Worm (Caenorhabditis elegans) whole organism, L3 larva: ENCODE data around the gene cpt-6.

Experiments used
- R02D3.7 ChIP-seq: fragments of 150-350 bp; optimal IDR thresholded peaks from 2 replicates; lab custom pipeline; 2014; ENCODE audit warnings: missing biosample characterization, missing genetic modification characterization
- ZK546.5 ChIP-seq: sonication (generic microtip); optimal IDR thresholded peaks from 2 replicates; lab custom pipeline; 2017; ENCODE audit warnings: missing biosample characterization, missing genetic modification characterization
- aly-2 ChIP-seq: fragments of 150-350 bp; optimal IDR thresholded peaks from 2 replicates; lab custom pipeline; 2014; ENCODE audit warnings: missing biosample characterization, missing genetic modification characterization
- ama-1 ChIP-seq: fragments of 150-350 bp; optimal IDR thresholded peaks from 2 replicates; lab custom pipeline; 2018
- ceh-28 ChIP-seq: fragments of 150-350 bp; optimal IDR thresholded peaks from 2 replicates; lab custom pipeline; 2014; ENCODE audit warnings: missing biosample characterization, missing genetic modification reagents, missing genetic modification characterization
- ceh-82 ChIP-seq: fragments of 150-350 bp; optimal IDR thresholded peaks from 2 replicates; lab custom pipeline; 2014; ENCODE audit warnings: missing biosample characterization, missing genetic modification characterization
- ceh-9 ChIP-seq: sonication (generic microtip); optimal IDR thresholded peaks from 2 replicates; lab custom pipeline; 2018; ENCODE audit warnings: missing biosample characterization, missing genetic modification characterization
- daf-12 ChIP-seq: fragments of 150-350 bp; optimal IDR thresholded peaks from 2 replicates; lab custom pipeline; 2014; ENCODE audit warnings: missing biosample characterization, missing genetic modification reagents, missing genetic modification characterization
- egl-27 ChIP-seq: sonication (generic microtip); optimal IDR thresholded peaks from 4 replicates; lab custom pipeline; 2017; ENCODE audit warnings: missing biosample characterization, missing genetic modification reagents, missing genetic modification characterization
- egl-5 ChIP-seq: fragments of 150-350 bp; optimal IDR thresholded peaks from 2 replicates; lab custom pipeline; 2017; ENCODE audit warnings: missing biosample characterization, missing genetic modification reagents, missing genetic modification characterization, inconsistent platforms
- elt-2 ChIP-seq: sonication (generic microtip); optimal IDR thresholded peaks from 2 replicates; lab custom pipeline; 2016; ENCODE audit warnings: missing genetic modification reagents, mild to moderate bottlenecking, missing genetic modification characterization, missing compliant biosample characterization
- elt-3 ChIP-seq, 3 experiments: fragments of 150-350 bp in 1 of 3; sonication (generic microtip) in 2 of 3; optimal IDR thresholded peaks; 2 replicates in 2 of 3; 4 replicates in 1 of 3; lab custom pipeline; 2014 to 2017; ENCODE audit warnings: missing biosample characterization in 3 of 3, missing genetic modification characterization in 3 of 3
- eor-1 ChIP-seq, 2 experiments: fragments of 150-350 bp; optimal IDR thresholded peaks; 2 replicates each; lab custom pipeline; 2014 to 2018; ENCODE audit warnings: missing biosample characterization in 2 of 2, missing genetic modification characterization in 2 of 2
- fkh-10 ChIP-seq: sonication (generic microtip); optimal IDR thresholded peaks from 2 replicates; lab custom pipeline; 2017; ENCODE audit warnings: missing biosample characterization, missing genetic modification reagents, missing genetic modification characterization
- fkh-2 ChIP-seq: fragments of 150-350 bp; optimal IDR thresholded peaks from 2 replicates; lab custom pipeline; 2014; ENCODE audit warnings: missing biosample characterization, missing genetic modification reagents, missing genetic modification characterization
- fos-1 ChIP-seq: fragments of 150-350 bp; optimal IDR thresholded peaks from 2 replicates; lab custom pipeline; 2014; ENCODE audit warnings: missing biosample characterization, missing genetic modification characterization
- hmg-11 ChIP-seq: sonication (generic microtip); optimal IDR thresholded peaks from 2 replicates; lab custom pipeline; 2016; ENCODE audit warnings: missing genetic modification characterization, missing compliant biosample characterization
- jun-1 ChIP-seq: fragments of 150-350 bp; optimal IDR thresholded peaks from 2 replicates; lab custom pipeline; 2014; ENCODE audit warnings: missing biosample characterization, missing genetic modification reagents, missing genetic modification characterization
- lin-15B ChIP-seq: fragments of 150-350 bp; optimal IDR thresholded peaks from 2 replicates; lab custom pipeline; 2014; ENCODE audit warnings: missing biosample characterization, missing genetic modification characterization
- lin-39 ChIP-seq: fragments of 150-350 bp; optimal IDR thresholded peaks from 2 replicates; lab custom pipeline; 2018; ENCODE audit warnings: missing biosample characterization, missing genetic modification reagents, missing genetic modification characterization
- lsy-12 ChIP-seq: sonication (generic microtip); optimal IDR thresholded peaks from 2 replicates; lab custom pipeline; 2016; ENCODE audit warnings: mild to moderate bottlenecking, missing genetic modification characterization, missing compliant biosample characterization
- mdl-1 ChIP-seq: fragments of 150-350 bp; optimal IDR thresholded peaks from 2 replicates; lab custom pipeline; 2014; ENCODE audit warnings: missing biosample characterization, missing genetic modification characterization
- mml-1 ChIP-seq: fragments of 150-350 bp; sonication (generic microtip); optimal IDR thresholded peaks from 3 replicates; lab custom pipeline; 2014; ENCODE audit warnings: missing biosample characterization, missing genetic modification characterization
- nfya-1 ChIP-seq: sonication (generic microtip); optimal IDR thresholded peaks from 2 replicates; lab custom pipeline; 2017; ENCODE audit warnings: missing genetic modification characterization, mild to moderate bottlenecking, missing compliant biosample characterization, antibody characterized with exemption, moderate library complexity; ENCODE audit not compliant: insufficient read depth
- nhr-11 ChIP-seq: fragments of 150-350 bp; optimal IDR thresholded peaks from 2 replicates; lab custom pipeline; 2014; ENCODE audit warnings: missing biosample characterization, missing genetic modification characterization
- nhr-12 ChIP-seq: fragments of 150-350 bp; optimal IDR thresholded peaks from 2 replicates; lab custom pipeline; 2014; ENCODE audit warnings: missing biosample characterization, missing genetic modification characterization
- nhr-23 ChIP-seq: fragments of 150-350 bp; optimal IDR thresholded peaks from 2 replicates; lab custom pipeline; 2014; ENCODE audit warnings: missing biosample characterization, missing genetic modification reagents, missing genetic modification characterization
- nhr-237 ChIP-seq: fragments of 150-350 bp; optimal IDR thresholded peaks from 2 replicates; lab custom pipeline; 2014; ENCODE audit warnings: missing biosample characterization, missing genetic modification characterization
- nhr-25 ChIP-seq: sonication (generic microtip); optimal IDR thresholded peaks from 2 replicates; lab custom pipeline; 2017; ENCODE audit warnings: missing biosample characterization, missing genetic modification characterization
- nhr-28 ChIP-seq: fragments of 150-350 bp; optimal IDR thresholded peaks from 2 replicates; lab custom pipeline; 2014; ENCODE audit warnings: missing biosample characterization, missing genetic modification characterization
- nhr-43 ChIP-seq: sonication (generic microtip); optimal IDR thresholded peaks from 2 replicates; lab custom pipeline; 2016; ENCODE audit warnings: mild to moderate bottlenecking, missing genetic modification characterization, missing compliant biosample characterization; ENCODE audit not compliant: poor library complexity, severe bottlenecking
- nhr-67 ChIP-seq: fragments of 150-350 bp; optimal IDR thresholded peaks from 2 replicates; lab custom pipeline; 2014; ENCODE audit warnings: missing biosample characterization, missing genetic modification characterization
- nhr-76 ChIP-seq: fragments of 150-350 bp; sonication (generic microtip); optimal IDR thresholded peaks from 5 replicates; lab custom pipeline; 2014; ENCODE audit warnings: missing biosample characterization, missing genetic modification characterization
- pha-4 ChIP-seq: fragments of 150-350 bp; optimal IDR thresholded peaks from 2 replicates; lab custom pipeline; 2014; ENCODE audit warnings: missing biosample characterization, missing genetic modification reagents, missing genetic modification characterization
- pqm-1 ChIP-seq: fragments of 150-350 bp; optimal IDR thresholded peaks from 2 replicates; lab custom pipeline; 2017; ENCODE audit warnings: missing biosample characterization, missing genetic modification characterization, inconsistent platforms
- sea-2 ChIP-seq: fragments of 150-350 bp; sonication (generic microtip); optimal IDR thresholded peaks from 4 replicates; lab custom pipeline; 2014; ENCODE audit warnings: missing biosample characterization, missing genetic modification reagents, missing genetic modification characterization
- skn-1 ChIP-seq: fragments of 150-350 bp; optimal IDR thresholded peaks from 2 replicates; lab custom pipeline; 2014; ENCODE audit warnings: missing biosample characterization, missing genetic modification characterization
- snpc-4 ChIP-seq: fragments of 150-350 bp; optimal IDR thresholded peaks from 2 replicates; lab custom pipeline; 2014; ENCODE audit warnings: missing biosample characterization, missing genetic modification characterization
- tbx-2 ChIP-seq: sonication (generic microtip); optimal IDR thresholded peaks from 2 replicates; lab custom pipeline; 2016; ENCODE audit warnings: mild to moderate bottlenecking, missing genetic modification characterization, missing compliant biosample characterization
- zag-1 ChIP-seq: fragments of 150-350 bp; optimal IDR thresholded peaks from 2 replicates; lab custom pipeline; 2014; ENCODE audit warnings: missing biosample characterization, missing genetic modification characterization
- ztf-11 ChIP-seq: fragments of 150-350 bp; optimal IDR thresholded peaks from 2 replicates; lab custom pipeline; 2014; ENCODE audit warnings: missing biosample characterization, missing genetic modification characterization
- ztf-4 ChIP-seq: fragments of 150-350 bp; optimal IDR thresholded peaks from 2 replicates; lab custom pipeline; 2014; ENCODE audit warnings: missing biosample characterization, missing genetic modification characterization

Gene cpt-6

DNA sequence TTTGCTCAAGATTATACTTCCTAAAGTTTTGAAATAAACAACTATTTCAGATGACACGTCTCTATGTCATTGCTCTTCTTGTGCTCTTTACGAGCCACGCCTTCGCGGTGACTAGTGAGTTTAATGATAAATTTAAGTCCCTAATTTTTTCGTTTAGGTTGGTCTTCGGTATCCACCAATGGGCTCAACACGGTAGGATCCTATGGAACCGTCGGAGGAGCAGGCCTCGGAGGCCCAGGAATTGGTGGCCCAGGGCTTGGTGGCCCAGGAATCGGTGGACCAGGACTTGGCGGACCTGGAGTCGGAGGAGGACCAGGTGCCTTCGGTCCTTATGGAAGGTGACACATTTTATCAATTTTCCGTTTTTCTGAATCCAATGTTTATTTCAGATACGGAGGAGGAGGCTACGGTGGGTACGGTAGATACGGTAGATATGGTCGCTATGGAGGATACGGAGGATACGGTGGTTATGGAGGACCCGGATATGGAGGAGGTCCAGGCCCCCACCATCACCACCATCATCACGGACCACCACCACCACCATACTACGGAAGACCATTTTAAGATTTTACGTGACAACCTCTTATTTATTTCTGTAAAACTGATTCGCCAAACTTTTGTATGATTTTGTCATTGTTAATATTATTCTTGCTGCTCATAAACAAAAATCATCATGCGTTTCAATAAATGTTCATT, 26.8 kb upstream of the cpt-6 start, which contains the start of the genes F46E10.2 and F46E10.18:
Gene F46E10.2, plus strand, starts transcription at position 51 of the 696 bp plus-strand sequence.
Gene F46E10.18, plus strand, starts transcription at position 646 of the 696 bp plus-strand sequence.
- TF ChIP-seq ceh-9 (no peak), jun-1 (tag; lab: Kevin White, UChicago) (no peak), zag-1 (tag; lab: Kevin White, UChicago) (no peak), mml-1 (tag; lab: Kevin White, UChicago) (no peak), nhr-25 (no peak), nhr-28 (tag; lab: Kevin White, UChicago) (no peak), tbx-2 (no peak), ztf-11 (tag; lab: Kevin White, UChicago) (no peak), nhr-76 (tag; lab: Kevin White, UChicago) (no peak), lin-15B (no peak), snpc-4 (tag; lab: Kevin White, UChicago) (no peak), nhr-237 (tag; lab: Kevin White, UChicago) (no peak), ceh-82 (tag; lab: Kevin White, UChicago) (no peak), egl-5 (tag; lab: Kevin White, UChicago) (no peak), lin-39 (tag; lab: Kevin White, UChicago) (no peak), ama-1 (no peak), skn-1 (tag; lab: Kevin White, UChicago) (no peak), hmg-11 (tag; lab: Kevin White, UChicago) (no peak), fos-1 (no peak)

DNA sequence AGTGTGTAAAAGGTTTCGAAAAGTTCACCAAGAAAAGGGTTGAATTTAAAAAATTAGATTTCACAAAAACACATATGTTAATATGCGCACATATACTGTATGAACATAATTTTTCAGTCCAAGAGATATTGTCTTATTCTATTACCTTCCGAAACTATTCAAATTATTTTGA, 24.4 kb upstream of the cpt-6 start, which contains the start of gene F46E10.3:
Gene F46E10.3, plus strand, starts transcription at position 73 of the 172 bp plus-strand sequence.
- TF ChIP-seq hmg-11 (tag; lab: Kevin White, UChicago), result no peak
- TF ChIP-seq nhr-23 (tag; lab: Kevin White, UChicago), result no peak
- no peak for TF ChIP-seq nhr-237 (tag; lab: Kevin White, UChicago)
- TF ChIP-seq ztf-4, result no peak
- no peak for TF ChIP-seq nhr-11 (tag; lab: Kevin White, UChicago)
- TF ChIP-seq skn-1 (tag; lab: Kevin White, UChicago), result no peak
- TF ChIP-seq ceh-82 (tag; lab: Kevin White, UChicago), result no peak
- no peak for TF ChIP-seq daf-12 (tag; lab: Kevin White, UChicago)
- TF ChIP-seq fkh-2 (tag; lab: Kevin White, UChicago), result no peak
- TF ChIP-seq nhr-67 (tag; lab: Kevin White, UChicago), result no peak
- TF ChIP-seq nhr-25, result no peak
- TF ChIP-seq snpc-4 (tag; lab: Kevin White, UChicago), result no peak
- TF ChIP-seq tbx-2, result no peak
- TF ChIP-seq egl-5 (tag; lab: Kevin White, UChicago), result no peak
- no peak for TF ChIP-seq egl-27 (tag; lab: Kevin White, UChicago)
- TF ChIP-seq pqm-1, result no peak
- no peak for TF ChIP-seq nhr-28 (tag; lab: Kevin White, UChicago)
- no peak for TF ChIP-seq nhr-43 (tag; lab: Kevin White, UChicago)
- no peak for TF ChIP-seq nfya-1 (tag; lab: Kevin White, UChicago)

DNA sequence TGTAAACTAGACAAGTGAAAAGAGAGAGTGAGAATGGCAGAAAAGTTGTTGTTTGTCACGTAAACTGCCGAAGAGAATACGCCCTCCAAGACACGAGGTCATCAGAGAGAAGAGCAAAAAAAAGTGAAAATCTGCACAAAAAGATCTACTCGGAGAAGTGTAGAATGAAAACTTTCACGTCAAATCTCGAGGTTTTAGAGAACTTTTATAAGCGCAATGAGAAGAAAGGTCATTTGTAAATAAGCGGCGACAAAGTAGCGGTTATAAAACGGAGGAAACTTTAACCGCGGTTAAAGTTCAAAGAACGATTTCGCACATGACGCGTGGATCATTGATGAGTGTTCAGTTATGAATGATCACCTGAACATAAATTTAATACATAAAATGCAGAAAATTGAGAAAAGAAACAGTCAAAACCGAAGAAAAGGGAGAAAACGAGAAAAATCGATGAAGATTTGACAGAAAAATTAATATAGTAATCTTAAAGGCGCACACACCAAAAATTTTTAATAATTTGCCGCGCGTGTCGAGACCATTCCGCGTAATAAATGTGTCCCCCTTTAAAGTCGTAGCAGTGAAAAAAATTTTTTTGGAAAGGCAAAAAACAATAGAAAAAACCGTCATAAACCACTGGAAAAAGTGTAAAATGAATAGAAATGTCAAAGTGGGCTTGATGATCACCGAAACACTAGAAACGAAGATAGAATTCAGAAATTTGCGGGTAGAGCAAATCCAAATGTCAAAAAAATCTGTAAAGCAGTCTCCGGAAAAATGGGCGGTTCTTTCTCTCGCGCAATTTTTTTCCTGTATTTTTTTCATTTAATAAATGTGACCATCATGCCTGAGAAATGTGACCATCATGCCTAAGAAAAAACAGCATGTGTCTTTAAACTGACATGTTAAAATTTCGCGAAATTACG, 23.8 kb upstream of the cpt-6 start:
- TF ChIP-seq ceh-28 (tag; lab: Kevin White, UChicago) (no peak), elt-3 (tag; optimal IDR thresholded peaks at IDR 0.05; lab: Kevin White, UChicago) (no peak), hmg-11 (tag; lab: Kevin White, UChicago) (no peak), elt-2 (tag; lab: Kevin White, UChicago) (peak; percentile 35), aly-2 (no peak), nhr-43 (tag; lab: Kevin White, UChicago) (peak; percentile 70), skn-1 (tag; lab: Kevin White, UChicago) (no peak), nhr-12 (no peak), tbx-2 (no peak), ZK546.5 (tag; lab: Kevin White, UChicago) (no peak), sea-2 (GFP tag; lab: Kevin White, UChicago) (no peak), egl-5 (tag; lab: Kevin White, UChicago) (no peak), pqm-1 (peak; percentile 18), lin-39 (tag; lab: Kevin White, UChicago) (peak; percentile 11), nhr-237 (tag; lab: Kevin White, UChicago) (no peak), nhr-28 (tag; lab: Kevin White, UChicago) (no peak), fos-1 (no peak), pha-4 (tag; lab: Kevin White, UChicago) (peak; percentile 72), snpc-4 (tag; lab: Kevin White, UChicago) (no peak), zag-1 (tag; lab: Kevin White, UChicago) (no peak), mml-1 (tag; lab: Kevin White, UChicago) (no peak), ceh-9 (no peak), nhr-23 (tag; lab: Kevin White, UChicago) (peak; percentile 37), nhr-76 (tag; lab: Kevin White, UChicago) (no peak), nhr-25 (peak; percentile 86), lsy-12 (tag; lab: Kevin White, UChicago) (no peak), fkh-10 (GFP tag; lab: Kevin White, UChicago) (no peak), eor-1 (tag; optimal IDR thresholded peaks at IDR 0.05; lab: Kevin White, UChicago) (no peak), ceh-82 (tag; lab: Kevin White, UChicago) (no peak), egl-27 (tag; lab: Kevin White, UChicago) (no peak), jun-1 (tag; lab: Kevin White, UChicago) (peak; percentile 22), ama-1 (peak; percentile 74), mdl-1 (tag; lab: Kevin White, UChicago) (peak; percentile 73), R02D3.7 (tag; lab: Kevin White, UChicago) (no peak)
